Fruit fly (Drosophila melanogaster) whole organism, adult: ENCODE results near the gene B52.

ENCODE experiments used
- CG11617 ChIP-seq: fragments of 200-800 bp; sonication (Bioruptor generic); optimal IDR thresholded peaks from 2 replicates; lab custom pipeline; 2017; ENCODE audit warnings: mild to moderate bottlenecking, missing biosample characterization, missing genetic modification reagents, missing genetic modification characterization
- CG12768 ChIP-seq: fragments of 200-800 bp; sonication (Bioruptor generic); optimal IDR thresholded peaks from 2 replicates; lab custom pipeline; 2017; ENCODE audit warnings: missing biosample characterization, missing genetic modification characterization, mild to moderate bottlenecking, moderate library complexity, missing genetic modification reagents
- CG14711 ChIP-seq: fragments of 200-800 bp; sonication (Bioruptor generic); optimal IDR thresholded peaks from 2 replicates; lab custom pipeline; 2018; ENCODE audit warnings: missing biosample characterization, mild to moderate bottlenecking, missing genetic modification characterization, moderate library complexity
- CG1620 ChIP-seq: fragments of 200-800 bp; sonication (Bioruptor generic); optimal IDR thresholded peaks from 2 replicates; lab custom pipeline; 2016; ENCODE audit warnings: missing biosample characterization, missing genetic modification characterization
- CG33017 ChIP-seq: fragments of 200-800 bp; sonication (Bioruptor generic); optimal IDR thresholded peaks from 2 replicates; lab custom pipeline; 2018; ENCODE audit warnings: missing biosample characterization, mild to moderate bottlenecking, missing genetic modification characterization, moderate library complexity
- CG5204 ChIP-seq: fragments of 200-800 bp; sonication (Bioruptor generic); optimal IDR thresholded peaks from 2 replicates; lab custom pipeline; 2016; ENCODE audit warnings: missing biosample characterization, missing genetic modification characterization
- CG7045 ChIP-seq: fragments of 200-800 bp; sonication (Bioruptor generic); optimal IDR thresholded peaks from 2 replicates; lab custom pipeline; 2017; ENCODE audit warnings: missing biosample characterization, mild to moderate bottlenecking, missing genetic modification characterization
- CG7101 ChIP-seq: fragments of 200-800 bp; sonication (Bioruptor generic); optimal IDR thresholded peaks from 2 replicates; lab custom pipeline; 2018; ENCODE audit warnings: missing biosample characterization, mild to moderate bottlenecking, missing genetic modification characterization, moderate library complexity
- Clk ChIP-seq: fragments of 200-800 bp; sonication (Bioruptor generic); optimal IDR thresholded peaks from 2 replicates; lab custom pipeline; 2017; ENCODE audit warnings: missing biosample characterization, missing genetic modification characterization
- Crg-1 ChIP-seq: fragments of 200-800 bp; sonication (Bioruptor generic); optimal IDR thresholded peaks from 2 replicates; lab custom pipeline; 2016; ENCODE audit warnings: missing biosample characterization, missing genetic modification characterization
- Hr96 ChIP-seq: fragments of 200-800 bp; sonication (Bioruptor generic); optimal IDR thresholded peaks from 2 replicates; lab custom pipeline; 2016; ENCODE audit warnings: missing biosample characterization, missing genetic modification characterization
- Mnt ChIP-seq: fragments of 200-800 bp; sonication (Bioruptor generic); optimal IDR thresholded peaks from 2 replicates; lab custom pipeline; 2016; ENCODE audit warnings: missing biosample characterization, mild to moderate bottlenecking, missing genetic modification characterization
- bab1 ChIP-seq: fragments of 200-800 bp; sonication (Bioruptor generic); optimal IDR thresholded peaks from 3 replicates; lab custom pipeline; 2019; ENCODE audit warnings: missing biosample characterization, mild to moderate bottlenecking, missing genetic modification characterization, moderate library complexity
- cic ChIP-seq: fragments of 200-800 bp; sonication (Bioruptor generic); optimal IDR thresholded peaks from 2 replicates; lab custom pipeline; 2017; ENCODE audit warnings: missing biosample characterization, mild to moderate bottlenecking, missing genetic modification characterization, moderate library complexity
- cnc ChIP-seq, 2 experiments: fragments of >200 bp; optimal IDR thresholded peaks; 2 replicates each; lab custom pipeline; 2017
- kay ChIP-seq: fragments of 200-800 bp; sonication (Bioruptor generic); peaks from one replicate; lab custom pipeline; 2016; ENCODE audit warnings: missing biosample characterization, missing genetic modification characterization, borderline replicate concordance
- ovo ChIP-seq: fragments of 200-800 bp; sonication (Bioruptor generic); optimal IDR thresholded peaks from 2 replicates; lab custom pipeline; 2016; ENCODE audit warnings: missing biosample characterization, missing genetic modification characterization
- pad ChIP-seq: fragments of 200-800 bp; sonication (Bioruptor generic); optimal IDR thresholded peaks from 3 replicates; lab custom pipeline; 2017; ENCODE audit warnings: missing biosample characterization, missing genetic modification characterization, mild to moderate bottlenecking, moderate library complexity, missing genetic modification reagents
- tj ChIP-seq: fragments of 200-800 bp; sonication (Bioruptor generic); optimal IDR thresholded peaks from 3 replicates; lab custom pipeline; 2017; ENCODE audit warnings: missing biosample characterization, mild to moderate bottlenecking, missing genetic modification characterization, moderate library complexity
- toe ChIP-seq: fragments of 200-800 bp; sonication (Bioruptor generic); optimal IDR thresholded peaks from 2 replicates; lab custom pipeline; 2016; ENCODE audit warnings: missing biosample characterization, missing genetic modification characterization

B52 gene

DNA sequence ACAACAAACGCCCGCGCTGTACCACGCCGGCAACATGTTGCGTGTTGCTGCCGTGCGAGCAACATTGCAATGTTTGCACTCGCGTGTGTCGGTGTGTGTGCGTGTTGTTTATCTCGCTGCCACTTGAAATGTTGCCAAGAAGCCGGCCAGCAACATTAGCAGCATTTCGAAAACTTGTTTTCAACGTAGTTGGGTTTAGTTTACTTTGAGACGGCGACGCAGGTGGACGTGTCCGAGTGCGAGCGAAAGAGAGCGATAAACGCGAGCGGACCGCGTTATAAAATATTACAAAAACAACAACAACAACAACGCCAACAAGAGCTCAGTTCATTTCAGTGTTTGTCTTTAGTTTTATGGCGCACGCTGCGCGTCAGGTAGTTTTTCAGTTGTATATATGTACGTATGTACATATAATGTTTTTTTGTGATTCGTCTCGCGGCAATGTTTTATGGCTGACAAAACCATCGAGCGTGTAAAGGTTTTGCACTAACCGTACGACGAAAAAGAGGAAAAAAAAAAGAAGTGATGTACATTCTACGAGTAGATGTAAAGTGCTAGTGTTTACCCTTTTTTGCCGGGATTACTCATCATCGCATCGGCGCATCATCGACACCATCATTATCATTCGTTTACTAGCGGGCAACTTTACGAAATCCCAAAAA, 54.0 kb downstream of the B52 start, which contains the start of gene kmr:
Gene kmr, plus strand, starts transcription at position 196 of the 662 bp plus-strand sequence.
- peak; percentile 82 for TF ChIP-seq CG12768 (GFP tag; lab: Kevin White, UChicago)
- peak; percentile 41 for TF ChIP-seq CG14711
- peak; percentile 62 for TF ChIP-seq cic
- TF ChIP-seq CG1620 = no peak
- peak; percentile 37 for TF ChIP-seq CG11617 (GFP tag; lab: Kevin White, UChicago)
- TF ChIP-seq Clk (GFP tag; lab: Kevin White, UChicago) = no peak
- peak; percentile 60 for TF ChIP-seq CG7045 (GFP tag; lab: Kevin White, UChicago)
- peak; percentile 22 for TF ChIP-seq pad (GFP tag; lab: Kevin White, UChicago)
- TF ChIP-seq CG33017 (tag; lab: Kevin White, UChicago) = peak; percentile 59
- TF ChIP-seq CG7101 = peak; percentile 62
- TF ChIP-seq Crg-1 (GFP tag; lab: Kevin White, UChicago) = no peak
- peak; percentile 72 for TF ChIP-seq tj (GFP tag; lab: Kevin White, UChicago)
- peak; percentile 60 for TF ChIP-seq Hr96
- peak; percentile 82 for TF ChIP-seq Mnt (GFP tag; lab: Kevin White, UChicago)
- TF ChIP-seq kay (GFP tag; lab: Kevin White, UChicago) = peak; percentile 58
- TF ChIP-seq toe = peak; percentile 47
- TF ChIP-seq cnc (optimal IDR thresholded peaks at IDR 0.05; lab: Kevin White, UChicago) = no peak
- TF ChIP-seq CG5204 (GFP tag; lab: Kevin White, UChicago) = no peak
- peak; percentile 50 for TF ChIP-seq bab1 (GFP tag; lab: Kevin White, UChicago)
- no peak for TF ChIP-seq ovo (GFP tag; lab: Kevin White, UChicago)

DNA sequence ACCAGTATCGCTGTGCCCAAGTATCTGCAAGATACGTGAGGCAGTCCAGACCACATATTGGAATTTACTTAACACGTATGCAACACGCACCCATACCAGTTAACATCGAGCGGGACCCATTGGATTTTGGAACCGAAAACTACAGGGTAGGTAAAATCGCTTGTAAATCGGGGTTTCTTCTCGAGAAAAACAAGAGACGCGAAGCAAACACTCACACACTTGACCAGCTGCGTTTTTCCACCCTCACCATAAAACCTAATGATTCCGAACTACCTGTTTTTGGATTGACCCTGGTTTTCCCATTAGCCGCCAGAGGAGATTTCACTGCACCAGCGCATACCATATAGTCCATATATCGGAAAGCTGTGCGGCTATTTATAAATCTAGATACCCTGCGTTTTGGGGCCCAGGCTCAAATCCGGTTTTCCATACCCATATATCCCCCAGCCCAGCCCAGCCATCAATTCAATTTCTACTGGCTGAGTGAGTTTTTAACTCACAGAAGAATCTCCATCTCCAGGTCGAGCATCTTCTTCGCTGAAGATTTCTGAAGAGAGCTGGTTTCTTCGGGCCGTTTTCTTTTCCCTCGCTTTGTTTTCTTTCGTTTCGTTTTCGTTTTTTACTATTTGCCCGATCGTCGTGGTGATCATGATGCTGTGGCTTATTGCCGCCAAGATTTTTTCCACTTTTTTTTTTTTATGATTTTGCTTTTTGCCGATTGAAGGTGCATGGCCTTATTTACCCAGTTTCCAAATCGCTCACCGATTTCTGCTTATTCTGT, 54.8 kb downstream of the B52 start:
- TF ChIP-seq CG11617 (GFP tag; lab: Kevin White, UChicago) (no peak), tj (GFP tag; lab: Kevin White, UChicago) (no peak), cic (no peak)
